Worm (Caenorhabditis elegans) whole organism, L3 larva: ENCODE measurements around the gene Y54G2A.32.

Experiments
- R02D3.7 ChIP-seq: fragments of 150-350 bp; optimal IDR thresholded peaks from 2 replicates; lab custom pipeline; 2014; ENCODE audit warnings: missing biosample characterization, missing genetic modification characterization
- ZK546.5 ChIP-seq: sonication (generic microtip); optimal IDR thresholded peaks from 2 replicates; lab custom pipeline; 2017; ENCODE audit warnings: missing biosample characterization, missing genetic modification characterization
- aly-2 ChIP-seq: fragments of 150-350 bp; optimal IDR thresholded peaks from 2 replicates; lab custom pipeline; 2014; ENCODE audit warnings: missing biosample characterization, missing genetic modification characterization
- ama-1 ChIP-seq: fragments of 150-350 bp; optimal IDR thresholded peaks from 2 replicates; lab custom pipeline; 2018
- ceh-16 ChIP-seq: sonication (generic microtip); optimal IDR thresholded peaks from 2 replicates; lab custom pipeline; 2017; ENCODE audit warnings: missing biosample characterization, missing genetic modification characterization
- ceh-82 ChIP-seq: fragments of 150-350 bp; optimal IDR thresholded peaks from 2 replicates; lab custom pipeline; 2014; ENCODE audit warnings: missing biosample characterization, missing genetic modification characterization
- ceh-9 ChIP-seq: sonication (generic microtip); optimal IDR thresholded peaks from 2 replicates; lab custom pipeline; 2018; ENCODE audit warnings: missing biosample characterization, missing genetic modification characterization
- egl-5 ChIP-seq: fragments of 150-350 bp; optimal IDR thresholded peaks from 2 replicates; lab custom pipeline; 2017; ENCODE audit warnings: missing biosample characterization, missing genetic modification reagents, missing genetic modification characterization, inconsistent platforms
- elt-1 ChIP-seq: fragments of 150-350 bp; optimal IDR thresholded peaks from 2 replicates; lab custom pipeline; 2014; ENCODE audit warnings: missing biosample characterization, missing genetic modification characterization
- elt-2 ChIP-seq: sonication (generic microtip); optimal IDR thresholded peaks from 2 replicates; lab custom pipeline; 2016; ENCODE audit warnings: missing genetic modification reagents, mild to moderate bottlenecking, missing genetic modification characterization, missing compliant biosample characterization
- elt-3 ChIP-seq, 3 experiments: fragments of 150-350 bp in 1 of 3; sonication (generic microtip) in 2 of 3; optimal IDR thresholded peaks; 2 replicates in 2 of 3; 4 replicates in 1 of 3; lab custom pipeline; 2014 to 2017; ENCODE audit warnings: missing biosample characterization in 3 of 3, missing genetic modification characterization in 3 of 3
- eor-1 ChIP-seq, 2 experiments: fragments of 150-350 bp; optimal IDR thresholded peaks; 2 replicates each; lab custom pipeline; 2014 to 2018; ENCODE audit warnings: missing biosample characterization in 2 of 2, missing genetic modification characterization in 2 of 2
- fkh-10 ChIP-seq: sonication (generic microtip); optimal IDR thresholded peaks from 2 replicates; lab custom pipeline; 2017; ENCODE audit warnings: missing biosample characterization, missing genetic modification reagents, missing genetic modification characterization
- fos-1 ChIP-seq: fragments of 150-350 bp; optimal IDR thresholded peaks from 2 replicates; lab custom pipeline; 2014; ENCODE audit warnings: missing biosample characterization, missing genetic modification characterization
- hmg-11 ChIP-seq: sonication (generic microtip); optimal IDR thresholded peaks from 2 replicates; lab custom pipeline; 2016; ENCODE audit warnings: missing genetic modification characterization, missing compliant biosample characterization
- jun-1 ChIP-seq: fragments of 150-350 bp; optimal IDR thresholded peaks from 2 replicates; lab custom pipeline; 2014; ENCODE audit warnings: missing biosample characterization, missing genetic modification reagents, missing genetic modification characterization
- lin-15B ChIP-seq: fragments of 150-350 bp; optimal IDR thresholded peaks from 2 replicates; lab custom pipeline; 2014; ENCODE audit warnings: missing biosample characterization, missing genetic modification characterization
- lin-39 ChIP-seq: fragments of 150-350 bp; optimal IDR thresholded peaks from 2 replicates; lab custom pipeline; 2018; ENCODE audit warnings: missing biosample characterization, missing genetic modification reagents, missing genetic modification characterization
- lsy-12 ChIP-seq: sonication (generic microtip); optimal IDR thresholded peaks from 2 replicates; lab custom pipeline; 2016; ENCODE audit warnings: mild to moderate bottlenecking, missing genetic modification characterization, missing compliant biosample characterization
- mdl-1 ChIP-seq: fragments of 150-350 bp; optimal IDR thresholded peaks from 2 replicates; lab custom pipeline; 2014; ENCODE audit warnings: missing biosample characterization, missing genetic modification characterization
- mml-1 ChIP-seq: fragments of 150-350 bp; sonication (generic microtip); optimal IDR thresholded peaks from 3 replicates; lab custom pipeline; 2014; ENCODE audit warnings: missing biosample characterization, missing genetic modification characterization
- nfya-1 ChIP-seq: sonication (generic microtip); optimal IDR thresholded peaks from 2 replicates; lab custom pipeline; 2017; ENCODE audit warnings: missing genetic modification characterization, mild to moderate bottlenecking, missing compliant biosample characterization, antibody characterized with exemption, moderate library complexity; ENCODE audit not compliant: insufficient read depth
- nhr-12 ChIP-seq: fragments of 150-350 bp; optimal IDR thresholded peaks from 2 replicates; lab custom pipeline; 2014; ENCODE audit warnings: missing biosample characterization, missing genetic modification characterization
- nhr-23 ChIP-seq: fragments of 150-350 bp; optimal IDR thresholded peaks from 2 replicates; lab custom pipeline; 2014; ENCODE audit warnings: missing biosample characterization, missing genetic modification reagents, missing genetic modification characterization
- nhr-25 ChIP-seq: sonication (generic microtip); optimal IDR thresholded peaks from 2 replicates; lab custom pipeline; 2017; ENCODE audit warnings: missing biosample characterization, missing genetic modification characterization
- nhr-28 ChIP-seq: fragments of 150-350 bp; optimal IDR thresholded peaks from 2 replicates; lab custom pipeline; 2014; ENCODE audit warnings: missing biosample characterization, missing genetic modification characterization
- nhr-43 ChIP-seq: sonication (generic microtip); optimal IDR thresholded peaks from 2 replicates; lab custom pipeline; 2016; ENCODE audit warnings: mild to moderate bottlenecking, missing genetic modification characterization, missing compliant biosample characterization; ENCODE audit not compliant: poor library complexity, severe bottlenecking
- nhr-67 ChIP-seq: fragments of 150-350 bp; optimal IDR thresholded peaks from 2 replicates; lab custom pipeline; 2014; ENCODE audit warnings: missing biosample characterization, missing genetic modification characterization
- nhr-77 ChIP-seq: fragments of 150-350 bp; optimal IDR thresholded peaks from 2 replicates; lab custom pipeline; 2014; ENCODE audit warnings: missing biosample characterization, missing genetic modification characterization
- pha-4 ChIP-seq: fragments of 150-350 bp; optimal IDR thresholded peaks from 2 replicates; lab custom pipeline; 2014; ENCODE audit warnings: missing biosample characterization, missing genetic modification reagents, missing genetic modification characterization
- pqm-1 ChIP-seq: fragments of 150-350 bp; optimal IDR thresholded peaks from 2 replicates; lab custom pipeline; 2017; ENCODE audit warnings: missing biosample characterization, missing genetic modification characterization, inconsistent platforms
- skn-1 ChIP-seq: fragments of 150-350 bp; optimal IDR thresholded peaks from 2 replicates; lab custom pipeline; 2014; ENCODE audit warnings: missing biosample characterization, missing genetic modification characterization
- snpc-4 ChIP-seq: fragments of 150-350 bp; optimal IDR thresholded peaks from 2 replicates; lab custom pipeline; 2014; ENCODE audit warnings: missing biosample characterization, missing genetic modification characterization
- tbx-2 ChIP-seq: sonication (generic microtip); optimal IDR thresholded peaks from 2 replicates; lab custom pipeline; 2016; ENCODE audit warnings: mild to moderate bottlenecking, missing genetic modification characterization, missing compliant biosample characterization
- unc-62 ChIP-seq: fragments of 150-350 bp; sonication (generic microtip); optimal IDR thresholded peaks from 4 replicates; lab custom pipeline; 2014; ENCODE audit warnings: missing biosample characterization, missing genetic modification reagents, missing genetic modification characterization
- zag-1 ChIP-seq: fragments of 150-350 bp; optimal IDR thresholded peaks from 2 replicates; lab custom pipeline; 2014; ENCODE audit warnings: missing biosample characterization, missing genetic modification characterization
- ztf-4 ChIP-seq: fragments of 150-350 bp; optimal IDR thresholded peaks from 2 replicates; lab custom pipeline; 2014; ENCODE audit warnings: missing biosample characterization, missing genetic modification characterization

Gene Y54G2A.32

DNA sequence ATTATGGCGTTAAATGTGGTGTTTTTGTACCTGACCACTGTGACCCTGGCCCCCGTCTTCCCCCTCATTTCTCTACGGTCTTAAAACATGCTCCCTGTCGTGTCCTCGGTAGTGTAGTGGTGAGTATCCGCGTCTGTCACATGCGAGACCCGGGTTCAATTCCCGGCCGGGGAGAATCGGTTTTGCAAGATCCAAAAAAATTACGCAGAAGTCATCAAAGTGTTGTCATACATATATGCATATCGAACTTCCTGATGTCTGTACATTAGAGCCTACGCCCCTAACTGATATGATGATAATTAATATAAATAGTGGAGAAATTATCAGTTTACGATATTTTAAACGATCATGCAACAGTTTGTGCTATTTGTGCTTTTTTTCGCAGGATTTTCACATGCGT lies 1.8 kb downstream of the Y54G2A.32 start, which contains the start of gene Y54G2A.45:
TSS of gene Y54G2A.45 (plus strand) at position 333 of the 400 bp plus-strand sequence.
- TF ChIP-seq nhr-25 (tag; lab: Kevin White, UChicago) = no peak
- TF ChIP-seq nfya-1 (tag; lab: Kevin White, UChicago) = peak; percentile 31
- TF ChIP-seq fos-1 (tag; lab: Kevin White, UChicago) = no peak
- TF ChIP-seq elt-2 (tag; lab: Kevin White, UChicago) = peak; percentile 89
- TF ChIP-seq snpc-4 (tag; lab: Kevin White, UChicago) = no peak
- peak; percentile 10 for TF ChIP-seq lin-39 (tag; lab: Kevin White, UChicago)
- TF ChIP-seq mml-1 (tag; lab: Kevin White, UChicago) = no peak
- no peak for TF ChIP-seq aly-2 (tag; lab: Kevin White, UChicago)
- TF ChIP-seq mdl-1 = no peak
- TF ChIP-seq unc-62 (GFP tag; lab: Kevin White, UChicago) = no peak
- TF ChIP-seq tbx-2 = peak; percentile 29
- TF ChIP-seq elt-1 (tag; lab: Kevin White, UChicago) = no peak
- peak; percentile 31 for TF ChIP-seq nhr-43 (tag; lab: Kevin White, UChicago)
- peak; percentile 83 for TF ChIP-seq skn-1 (tag; lab: Kevin White, UChicago)
- TF ChIP-seq jun-1 (tag; lab: Kevin White, UChicago) = peak; percentile 64
- peak; percentile 40 for TF ChIP-seq pha-4 (tag; lab: Kevin White, UChicago)
- peak; percentile 30 for TF ChIP-seq hmg-11 (tag; lab: Kevin White, UChicago)
- TF ChIP-seq nhr-12 (tag; lab: Kevin White, UChicago) = no peak
- TF ChIP-seq lin-15B (tag; lab: Kevin White, UChicago) = peak; percentile 6
- peak; percentile 24 for TF ChIP-seq lsy-12
- TF ChIP-seq fkh-10 (GFP tag; lab: Kevin White, UChicago) = no peak
- TF ChIP-seq ceh-9 = no peak
- no peak for TF ChIP-seq nhr-23
- TF ChIP-seq pqm-1 (tag; lab: Kevin White, UChicago) = peak; percentile 81
- TF ChIP-seq nhr-77 = no peak

DNA sequence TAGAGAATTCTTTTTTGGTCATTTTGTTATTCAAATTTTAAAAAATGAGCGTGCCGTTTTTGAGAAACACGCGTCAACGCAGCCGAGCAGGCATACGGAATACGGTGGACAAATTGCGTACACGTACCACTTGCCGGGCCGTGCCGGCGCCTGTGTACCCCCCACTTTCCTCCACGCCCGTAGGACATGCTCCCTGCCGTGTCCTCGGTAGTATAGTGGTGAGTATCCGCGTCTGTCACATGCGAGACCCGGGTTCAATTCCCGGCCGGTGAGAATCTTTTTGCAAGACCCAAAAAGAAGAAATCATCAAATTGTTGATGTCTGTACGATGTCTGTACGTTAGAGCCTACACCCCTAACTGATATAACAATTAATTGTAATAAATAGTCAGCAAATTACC lies 4.4 kb downstream of the Y54G2A.32 start:
- TF ChIP-seq elt-3 (tag; optimal IDR thresholded peaks at IDR 0.05; lab: Kevin White, UChicago) = no peak
- TF ChIP-seq mml-1 (tag; lab: Kevin White, UChicago) = no peak
- TF ChIP-seq egl-5 (tag; lab: Kevin White, UChicago) = no peak
- TF ChIP-seq fkh-10 (GFP tag; lab: Kevin White, UChicago) = no peak
- TF ChIP-seq ceh-9 = no peak
- TF ChIP-seq nhr-77 = no peak
- TF ChIP-seq tbx-2 = no peak
- no peak for TF ChIP-seq ZK546.5 (tag; lab: Kevin White, UChicago)
- TF ChIP-seq ztf-4 (tag; lab: Kevin White, UChicago) = no peak
- no peak for TF ChIP-seq ama-1 (lab: Kevin White, UChicago)
- TF ChIP-seq R02D3.7 (tag; lab: Kevin White, UChicago) = no peak
- no peak for TF ChIP-seq nhr-12 (tag; lab: Kevin White, UChicago)
- no peak for TF ChIP-seq nhr-28
- no peak for TF ChIP-seq eor-1 (tag; optimal IDR thresholded peaks at IDR 0.05; lab: Kevin White, UChicago)
- no peak for TF ChIP-seq zag-1
- TF ChIP-seq ceh-16 = no peak
- TF ChIP-seq nhr-67 (tag; lab: Kevin White, UChicago) = no peak

DNA sequence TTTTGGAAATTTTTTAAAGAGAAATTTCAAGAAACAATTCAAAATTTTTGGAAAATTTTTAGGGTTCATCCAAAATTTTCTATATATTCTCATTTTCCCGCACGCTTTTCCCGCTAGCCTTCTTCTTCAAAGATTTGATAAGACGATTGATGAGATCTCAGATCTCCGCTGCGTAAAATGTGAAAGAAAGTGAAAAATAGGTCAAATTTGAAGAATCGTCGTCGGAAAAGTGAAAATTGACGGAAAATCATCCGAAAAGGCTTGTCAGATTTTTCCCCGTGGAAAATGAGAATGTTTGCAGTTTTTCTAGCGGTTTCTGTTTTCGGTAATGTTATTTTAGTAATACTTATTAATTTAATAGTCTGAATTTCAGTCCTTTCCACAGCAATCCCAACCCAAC lies 5.5 kb downstream of the Y54G2A.32 start, which contains the start of gene Y54G2A.76:
TSS of gene Y54G2A.76 (plus strand) at position 203 of the 400 bp plus-strand sequence.
- TF ChIP-seq nhr-43 (tag; lab: Kevin White, UChicago) (no peak), nhr-28 (no peak), pqm-1 (tag; lab: Kevin White, UChicago) (no peak), nhr-23 (peak; percentile 32), ceh-82 (tag; lab: Kevin White, UChicago) (no peak)

DNA sequence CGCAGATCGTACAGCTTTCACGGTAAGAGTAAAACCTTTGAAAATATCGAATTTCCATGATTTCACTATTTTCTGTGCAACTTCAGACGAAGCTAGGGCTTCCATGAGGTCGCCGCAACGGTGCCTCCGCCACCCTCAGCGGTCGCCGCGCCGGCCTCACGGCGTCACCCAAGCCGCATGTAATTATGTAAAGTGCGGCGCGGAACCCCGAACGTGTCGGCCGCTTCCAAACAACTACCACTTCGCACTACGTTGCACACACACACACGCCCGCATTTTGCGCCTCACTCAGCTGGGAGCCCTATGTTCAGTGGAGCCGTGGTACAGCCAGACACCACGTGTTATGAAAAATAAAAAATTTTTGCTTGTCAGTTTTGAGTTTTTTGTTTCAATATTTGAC lies 13.3 kb downstream of the Y54G2A.32 start:
- TF ChIP-seq nfya-1 (tag; lab: Kevin White, UChicago) (no peak), snpc-4 (tag; lab: Kevin White, UChicago) (no peak), nhr-77 (no peak)
